Worm (Caenorhabditis elegans): ENCODE data around the gene his-35.

- TF ChIP-seq him-1 (tag; optimal IDR thresholded peaks at IDR 0.05) (no peak), W03F9.2 (tag; optimal IDR thresholded peaks at IDR 0.05) (no peak)
These were observed 21.0 kb downstream of the his-35 start, which contains the start of gene C50F4.9 for ce11 chrV:9524099-9524498.

Measured in whole organism, L4/young adult.